Worm (Caenorhabditis elegans) whole organism, L4/young adult: ENCODE data around the gene srh-173.

Source experiments
- W03F9.2 ChIP-seq: fragments of 150-350 bp; optimal IDR thresholded peaks from 2 replicates; lab custom pipeline; 2014; ENCODE audit warnings: missing biosample characterization, missing genetic modification characterization
- dao-5 ChIP-seq: sonication (generic microtip); optimal IDR thresholded peaks from 2 replicates; lab custom pipeline; 2016; ENCODE audit warnings: missing genotype, missing genetic modification characterization, moderate library complexity, missing compliant biosample characterization
- him-1 ChIP-seq: sonication (generic microtip); optimal IDR thresholded peaks from 2 replicates; lab custom pipeline; 2016; ENCODE audit warnings: missing genotype, missing genetic modification reagents, missing genetic modification characterization, missing compliant biosample characterization

Gene srh-173

ce11 chrV:19986788-19987187, 13.7 kb downstream of the srh-173 start:
- TF ChIP-seq him-1 (no peak), W03F9.2 (tag; lab: Kevin White, UChicago) (no peak), dao-5 (no peak)

ce11 chrV:19987684-19988083, 14.6 kb downstream of the srh-173 start, which contains the start of gene sri-67:
sri-67 (plus strand) TSS chrV:19987984.
- no peak for TF ChIP-seq W03F9.2 (tag; lab: Kevin White, UChicago)
- TF ChIP-seq dao-5: no peak
- TF ChIP-seq him-1: no peak

- TF ChIP-seq W03F9.2 (tag; lab: Kevin White, UChicago) (no peak), dao-5 (no peak), him-1 (no peak)
Observed at ce11 chrV:19994093-19994492, 21.0 kb downstream of the srh-173 start, which contains the start of gene Y60A3A.25. Y60A3A.25 (minus strand) TSS chrV:19994193.

- TF ChIP-seq W03F9.2 (tag; lab: Kevin White, UChicago) (no peak), dao-5 (no peak), him-1 (no peak)
Observed at ce11 chrV:19994665-19995064, 21.6 kb downstream of the srh-173 start.

ce11 chrV:19997481-19997880, 24.4 kb downstream of the srh-173 start:
- TF ChIP-seq W03F9.2 (tag; lab: Kevin White, UChicago) (no peak), dao-5 (no peak), him-1 (no peak)

- TF ChIP-seq W03F9.2 (tag; lab: Kevin White, UChicago): no peak
- TF ChIP-seq dao-5: no peak
- no peak for TF ChIP-seq him-1
Observed at ce11 chrV:19998203-19998836, 25.2 kb downstream of the srh-173 start.

ce11 chrV:19999100-19999499, 26.0 kb downstream of the srh-173 start:
- no peak for TF ChIP-seq him-1
- no peak for TF ChIP-seq W03F9.2 (tag; lab: Kevin White, UChicago)
- no peak for TF ChIP-seq dao-5

ce11 chrV:19999789-20000188, 26.7 kb downstream of the srh-173 start:
- TF ChIP-seq dao-5 (no peak), W03F9.2 (tag; lab: Kevin White, UChicago) (no peak), him-1 (no peak)

ce11 chrV:20000639-20001038, 27.6 kb downstream of the srh-173 start:
- no peak for TF ChIP-seq W03F9.2 (tag; lab: Kevin White, UChicago)
- no peak for TF ChIP-seq dao-5
- no peak for TF ChIP-seq him-1

- TF ChIP-seq dao-5 (no peak), him-1 (no peak), W03F9.2 (tag; lab: Kevin White, UChicago) (no peak)
Observed at ce11 chrV:20002194-20002593, 29.1 kb downstream of the srh-173 start.

- no peak for TF ChIP-seq W03F9.2 (tag; lab: Kevin White, UChicago)
Observed at ce11 chrV:20004385-20004784, 31.3 kb downstream of the srh-173 start, which contains the start of gene unc-51. unc-51 (minus strand) TSS chrV:20004485.

- TF ChIP-seq dao-5 (no peak), him-1 (peak; percentile 23)
Observed at ce11 chrV:20005724-20006132, 32.6 kb downstream of the srh-173 start.

- TF ChIP-seq W03F9.2 (tag; lab: Kevin White, UChicago) (no peak), dao-5 (no peak), him-1 (no peak)
Observed at ce11 chrV:20007470-20007869, 34.4 kb downstream of the srh-173 start, which contains the start of gene Y60A3A.23. Y60A3A.23 (plus strand) TSS chrV:20007770.

- TF ChIP-seq dao-5 (no peak), W03F9.2 (tag; lab: Kevin White, UChicago) (no peak), him-1 (no peak)
Observed at ce11 chrV:20011199-20011598, 38.1 kb downstream of the srh-173 start.

- TF ChIP-seq dao-5 (no peak), him-1 (no peak), W03F9.2 (tag; lab: Kevin White, UChicago) (no peak)
Observed at ce11 chrV:20011654-20012053, 38.6 kb downstream of the srh-173 start, which contains the start of gene Y60A3A.21. Y60A3A.21 (plus strand) TSS chrV:20011954.

ce11 chrV:20021347-20021746, 48.3 kb downstream of the srh-173 start:
- TF ChIP-seq dao-5 (no peak), W03F9.2 (tag; lab: Kevin White, UChicago) (no peak)
